Fruit fly (Drosophila melanogaster) whole organism, embryonic: Measurements from ENCODE around the gene niki.

Experiments
- Bteb2 ChIP-seq: fragments of 200-800 bp; sonication (Bioruptor generic); optimal IDR thresholded peaks from 2 replicates; lab custom pipeline; 2016; ENCODE audit warnings: missing biosample characterization, missing genetic modification characterization
- CG13775 ChIP-seq: fragments of 200-800 bp; sonication (Bioruptor generic); optimal IDR thresholded peaks from 3 replicates; lab custom pipeline; 2017; ENCODE audit warnings: missing biosample characterization, mild to moderate bottlenecking, missing genetic modification characterization
- CG16779 ChIP-seq: fragments of 200-800 bp; sonication (Bioruptor generic); IDR thresholded peaks from 2 replicates; pipeline ENCODE4 v1.3.6; 2022; ENCODE audit warnings: missing biosample characterization, missing genetic modification characterization
- CG16815 ChIP-seq: fragments of 200-800 bp; sonication (Bioruptor generic); optimal IDR thresholded peaks from 3 replicates; lab custom pipeline; 2017; ENCODE audit warnings: missing biosample characterization, mild to moderate bottlenecking, missing genetic modification characterization
- CG17361 ChIP-seq: fragments of 200-800 bp; sonication (Bioruptor generic); IDR thresholded peaks from 3 replicates; pipeline ENCODE4 v1.3.6; 2022; ENCODE audit warnings: missing biosample characterization, missing genetic modification characterization
- CG18599 ChIP-seq: fragments of 200-800 bp; sonication (Bioruptor generic); optimal IDR thresholded peaks from 3 replicates; lab custom pipeline; 2017; ENCODE audit warnings: missing biosample characterization, missing genetic modification characterization, mild to moderate bottlenecking, moderate library complexity, missing genetic modification reagents
- CG30431 ChIP-seq: fragments of 200-800 bp; sonication (Bioruptor generic); optimal IDR thresholded peaks from 2 replicates; lab custom pipeline; 2017; ENCODE audit warnings: missing biosample characterization, missing genetic modification characterization
- CG33557 ChIP-seq: fragments of 200-800 bp; sonication (Bioruptor generic); optimal IDR thresholded peaks from 2 replicates; lab custom pipeline; 2019; ENCODE audit warnings: missing biosample characterization, mild to moderate bottlenecking, missing genetic modification characterization, moderate library complexity
- CG34422 ChIP-seq: fragments of 200-800 bp; sonication (Bioruptor generic); IDR thresholded peaks from 3 replicates; pipeline ENCODE4 v1.3.6; 2022; ENCODE audit warnings: missing biosample characterization, missing genetic modification characterization
- CG43689 ChIP-seq: fragments of 200-800 bp; sonication (Bioruptor generic); IDR thresholded peaks from 2 replicates; pipeline ENCODE4 v1.3.6; 2022; ENCODE audit warnings: missing biosample characterization, missing genetic modification characterization
- CG4404 ChIP-seq: fragments of 200-800 bp; sonication (Bioruptor generic); IDR thresholded peaks from 2 replicates; pipeline ENCODE4 v1.3.6; 2022; ENCODE audit warnings: missing biosample characterization, missing genetic modification characterization
- CG4424 ChIP-seq: fragments of 200-800 bp; sonication (Bioruptor generic); optimal IDR thresholded peaks from 3 replicates; lab custom pipeline; 2016; ENCODE audit warnings: missing biosample characterization, missing genetic modification characterization
- CG7372 ChIP-seq: fragments of 200-800 bp; sonication (Bioruptor generic); IDR thresholded peaks from 2 replicates; pipeline ENCODE4 v1.3.6; 2022; ENCODE audit warnings: missing biosample characterization, missing genetic modification characterization
- CG8765 ChIP-seq: fragments of 200-800 bp; sonication (Bioruptor generic); IDR thresholded peaks from 2 replicates; pipeline ENCODE4 v1.3.6; 2022; ENCODE audit warnings: missing biosample characterization, missing genetic modification characterization
- CG9932 ChIP-seq: fragments of 200-800 bp; sonication (Bioruptor generic); IDR thresholded peaks from 2 replicates; pipeline ENCODE4 v1.3.6; 2022; ENCODE audit warnings: missing biosample characterization, missing genetic modification characterization
- Chrac-16 ChIP-seq: fragments of 200-800 bp; sonication (Bioruptor generic); optimal IDR thresholded peaks from 3 replicates; lab custom pipeline; 2016; ENCODE audit warnings: missing biosample characterization, missing genetic modification characterization
- Dref ChIP-seq: fragments of 200-800 bp; sonication (Bioruptor generic); IDR thresholded peaks from 2 replicates; pipeline ENCODE4 v1.3.6; 2022; ENCODE audit warnings: missing biosample characterization, missing genetic modification characterization
- E2f1 ChIP-seq: fragments of 200-800 bp; sonication (Bioruptor generic); IDR thresholded peaks from 2 replicates; pipeline ENCODE4 v1.3.6; 2022; ENCODE audit warnings: missing biosample characterization, missing genetic modification characterization
- Gsc ChIP-seq: fragments of 200-800 bp; sonication (Bioruptor generic); IDR thresholded peaks from 2 replicates; pipeline ENCODE4 v1.3.6; 2022; ENCODE audit warnings: missing biosample characterization, missing genetic modification characterization
- HLH4C ChIP-seq: fragments of 200-800 bp; sonication (Bioruptor generic); IDR thresholded peaks from 3 replicates; pipeline ENCODE4 v1.3.6; 2022; ENCODE audit warnings: missing biosample characterization, missing genetic modification characterization; ENCODE audit not compliant: partially characterized antibody
- Hr78 ChIP-seq, 2 experiments: fragments of 200-800 bp in 1 of 2; fragments of >200 bp in 1 of 2; sonication (Bioruptor generic) in 1 of 2; optimal IDR thresholded peaks; 2 replicates each; lab custom pipeline; 2017 to 2019; ENCODE audit warnings: missing biosample characterization in 2 of 2, missing genetic modification characterization in 2 of 2, mild to moderate bottlenecking in 1 of 2, moderate library complexity in 1 of 2
- Lhr ChIP-seq: fragments of 200-800 bp; sonication (Bioruptor generic); optimal IDR thresholded peaks from 3 replicates; lab custom pipeline; 2017; ENCODE audit warnings: mild to moderate bottlenecking, missing biosample characterization, missing genetic modification reagents, missing genetic modification characterization
- Mrtf ChIP-seq: fragments of 200-800 bp; sonication (Bioruptor generic); IDR thresholded peaks from 3 replicates; pipeline ENCODE4 v1.3.6; 2022; ENCODE audit warnings: missing biosample characterization, missing genetic modification characterization
- NFAT ChIP-seq: fragments of 200-800 bp; sonication (Bioruptor generic); IDR thresholded peaks from 2 replicates; pipeline ENCODE4 v1.3.6; 2022; ENCODE audit warnings: missing biosample characterization, missing genetic modification characterization
- Opbp ChIP-seq: fragments of 200-800 bp; sonication (Bioruptor generic); IDR thresholded peaks from 3 replicates; pipeline ENCODE4 v1.3.6; 2022; ENCODE audit warnings: missing biosample characterization, missing genetic modification characterization; ENCODE audit not compliant: partially characterized antibody
- Ravus ChIP-seq: fragments of 200-800 bp; sonication (Bioruptor generic); IDR thresholded peaks from 2 replicates; pipeline ENCODE4 v1.3.6; 2022; ENCODE audit warnings: missing biosample characterization, missing genetic modification characterization
- Sin3A ChIP-seq: fragments of >200 bp; optimal IDR thresholded peaks from 2 replicates; lab custom pipeline; 2018
- Sox102F ChIP-seq: fragments of 200-800 bp; sonication (Bioruptor generic); optimal IDR thresholded peaks from 2 replicates; lab custom pipeline; 2018; ENCODE audit warnings: missing biosample characterization, mild to moderate bottlenecking, missing genetic modification characterization, moderate library complexity
- TFAM ChIP-seq: fragments of 200-800 bp; sonication (Bioruptor generic); optimal IDR thresholded peaks from 2 replicates; lab custom pipeline; 2017; ENCODE audit warnings: missing biosample characterization, missing genetic modification characterization, inconsistent platforms
- Usf ChIP-seq: fragments of 200-800 bp; sonication (Bioruptor generic); optimal IDR thresholded peaks from 2 replicates; lab custom pipeline; 2017; ENCODE audit warnings: missing genotype, missing biosample characterization, missing genetic modification characterization
- al ChIP-seq: fragments of 200-800 bp; sonication (Bioruptor generic); IDR thresholded peaks from 2 replicates; pipeline ENCODE4 v1.3.6; 2022; ENCODE audit warnings: missing biosample characterization, missing genetic modification characterization
- br ChIP-seq: fragments of >200 bp; optimal IDR thresholded peaks from 2 replicates; lab custom pipeline; 2017
- caup ChIP-seq: fragments of 200-800 bp; sonication (Bioruptor generic); optimal IDR thresholded peaks from 3 replicates; lab custom pipeline; 2017; ENCODE audit warnings: missing biosample characterization, mild to moderate bottlenecking, missing genetic modification characterization, moderate library complexity; ENCODE audit not compliant: severe bottlenecking
- cg ChIP-seq: fragments of 200-800 bp; sonication (Bioruptor generic); optimal IDR thresholded peaks from 3 replicates; lab custom pipeline; 2019; ENCODE audit warnings: missing biosample characterization, mild to moderate bottlenecking, missing genetic modification characterization, moderate library complexity
- corto ChIP-seq: fragments of 200-800 bp; sonication (Bioruptor generic); optimal IDR thresholded peaks from 2 replicates; lab custom pipeline; 2016; ENCODE audit warnings: missing biosample characterization, mild to moderate bottlenecking, missing genetic modification characterization, moderate library complexity
- dmrt11E ChIP-seq: fragments of 200-800 bp; sonication (Bioruptor generic); optimal IDR thresholded peaks from 3 replicates; lab custom pipeline; 2018; ENCODE audit warnings: missing biosample characterization, mild to moderate bottlenecking, missing genetic modification characterization, moderate library complexity
- fd102C ChIP-seq: fragments of 200-800 bp; sonication (Bioruptor generic); optimal IDR thresholded peaks from 2 replicates; lab custom pipeline; 2018; ENCODE audit warnings: missing biosample characterization, mild to moderate bottlenecking, missing genetic modification characterization, moderate library complexity
- fd64A ChIP-seq: fragments of 200-800 bp; sonication (Bioruptor generic); optimal IDR thresholded peaks from 3 replicates; lab custom pipeline; 2018; ENCODE audit warnings: missing biosample characterization, mild to moderate bottlenecking, missing genetic modification characterization
- gfzf ChIP-seq: fragments of 200-800 bp; sonication (Bioruptor generic); optimal IDR thresholded peaks from 2 replicates; lab custom pipeline; 2016; ENCODE audit warnings: missing biosample characterization, mild to moderate bottlenecking, missing genetic modification characterization, moderate library complexity
- kni ChIP-seq: fragments of 200-800 bp; sonication (Bioruptor generic); optimal IDR thresholded peaks from 3 replicates; lab custom pipeline; 2017; ENCODE audit warnings: mild to moderate bottlenecking, missing biosample characterization, missing genetic modification reagents, missing genetic modification characterization
- org-1 ChIP-seq: fragments of 200-800 bp; sonication (Bioruptor generic); optimal IDR thresholded peaks from 2 replicates; lab custom pipeline; 2017; ENCODE audit warnings: missing biosample characterization, missing genetic modification characterization
- pnt ChIP-seq: fragments of 200-800 bp; sonication (Bioruptor generic); optimal IDR thresholded peaks from 3 replicates; lab custom pipeline; 2016; ENCODE audit warnings: missing biosample characterization, missing genetic modification characterization
- rib ChIP-seq: fragments of 200-800 bp; sonication (Bioruptor generic); IDR thresholded peaks from 2 replicates; pipeline ENCODE4 v1.3.6; 2022; ENCODE audit warnings: missing biosample characterization, missing genetic modification characterization
- run ChIP-seq: fragments of 200-800 bp; sonication (Bioruptor generic); optimal IDR thresholded peaks from 3 replicates; lab custom pipeline; 2018; ENCODE audit warnings: missing biosample characterization, mild to moderate bottlenecking, missing genetic modification characterization
- salm ChIP-seq: fragments of 200-800 bp; sonication (Bioruptor generic); optimal IDR thresholded peaks from 2 replicates; lab custom pipeline; 2018; ENCODE audit warnings: missing biosample characterization, mild to moderate bottlenecking, missing genetic modification characterization
- sim ChIP-seq: fragments of 200-800 bp; sonication (Bioruptor generic); IDR thresholded peaks from 2 replicates; pipeline ENCODE4 v1.3.6; 2022; ENCODE audit warnings: missing biosample characterization, missing genetic modification characterization
- sqz ChIP-seq: fragments of 200-800 bp; sonication (Bioruptor generic); optimal IDR thresholded peaks from 3 replicates; lab custom pipeline; 2018; ENCODE audit warnings: missing biosample characterization, mild to moderate bottlenecking, missing genetic modification characterization
- toy ChIP-seq: fragments of 200-800 bp; sonication (Bioruptor generic); IDR thresholded peaks from 2 replicates; pipeline ENCODE4 v1.3.6; 2022; ENCODE audit warnings: missing biosample characterization, missing genetic modification characterization
- wdn ChIP-seq: fragments of 200-800 bp; sonication (Bioruptor generic); IDR thresholded peaks from 2 replicates; pipeline ENCODE4 v1.3.6; 2022; ENCODE audit warnings: missing biosample characterization, missing genetic modification characterization
- z ChIP-seq: fragments of 200-800 bp; sonication (Bioruptor generic); IDR thresholded peaks from 3 replicates; pipeline ENCODE4 v1.3.6; 2022; ENCODE audit warnings: missing biosample characterization, missing genetic modification characterization

The niki gene

DNA sequence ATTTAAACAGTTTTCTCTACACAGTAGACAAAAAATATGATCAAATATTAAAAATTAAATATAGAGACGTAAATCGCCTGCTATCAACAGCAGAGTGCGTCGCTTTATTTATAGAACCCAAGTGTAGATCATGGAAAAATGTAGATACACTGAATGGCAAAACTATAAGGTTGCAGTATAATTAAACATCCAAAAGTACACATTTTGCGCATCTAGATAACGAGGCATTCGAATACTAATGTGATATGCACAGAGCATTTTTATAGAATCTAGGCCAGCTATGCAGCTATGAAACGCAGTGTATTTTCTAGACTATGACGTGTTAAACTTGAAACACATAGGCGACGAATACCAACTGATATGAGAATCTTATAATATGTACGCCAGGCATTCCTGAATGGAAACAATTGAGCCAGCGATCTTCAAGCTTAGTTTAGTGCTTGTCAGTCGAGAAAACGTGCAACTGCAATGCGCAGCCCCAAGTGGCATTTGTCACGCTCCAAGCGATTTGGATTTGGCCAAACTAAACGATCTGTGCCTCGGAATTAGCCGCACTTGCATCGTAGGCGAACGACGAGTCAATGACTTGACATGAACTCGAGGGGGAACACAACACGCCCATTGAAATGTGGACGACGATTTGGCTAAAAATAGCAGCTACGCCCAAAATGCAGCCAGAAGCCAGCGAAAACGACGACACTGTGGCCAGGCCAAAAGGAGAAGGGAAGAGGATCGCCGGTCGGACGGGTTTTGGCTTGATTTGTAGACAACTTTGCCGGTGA, 14.4 kb downstream of the niki start (continued):
- TF ChIP-seq CG18599 = peak; percentile 93
- 0 out of 3 replicates have a peak, but pooled peaks have one; percentile 18 for TF ChIP-seq z (GFP tag; lab: Robert Waterston, UW)
- peak; percentile 40 for TF ChIP-seq dmrt11E
- peak; percentile 81 for TF ChIP-seq CG43689
- peak; percentile 78 for TF ChIP-seq corto (GFP tag; lab: Kevin White, UChicago)
- TF ChIP-seq al = peak; percentile 87
- TF ChIP-seq br (lab: Kevin White, UChicago) = no peak
- peak; percentile 87 for TF ChIP-seq E2f1 (GFP tag; lab: Robert Waterston, UW)
- 0 out of 2 replicates have a peak, but pooled peaks have one; percentile 12 for TF ChIP-seq sim
- TF ChIP-seq Gsc (GFP tag; lab: Robert Waterston, UW) = no peak
- peak; percentile 75 for TF ChIP-seq CG13775
- peak; percentile 89 for TF ChIP-seq Mrtf (GFP tag; lab: Robert Waterston, UW)
- peak; percentile 65 for TF ChIP-seq Ravus
- TF ChIP-seq gfzf (GFP tag; lab: Kevin White, UChicago) = no peak
- TF ChIP-seq caup (GFP tag; lab: Kevin White, UChicago) = peak; percentile 90
- peak; percentile 90 for TF ChIP-seq NFAT (GFP tag; lab: Robert Waterston, UW)
- peak; percentile 81 for TF ChIP-seq wdn (GFP tag; lab: Robert Waterston, UW)
- TF ChIP-seq CG33557 (GFP tag; lab: Kevin White, UChicago) = no peak
- peak; percentile 88 for TF ChIP-seq CG9932 (GFP tag; lab: Robert Waterston, UW)
- peak; percentile 60 for TF ChIP-seq Usf (GFP tag; lab: Kevin White, UChicago)
- peak; percentile 41 for TF ChIP-seq Lhr (GFP tag; lab: Kevin White, UChicago)
- peak; percentile 61 for TF ChIP-seq CG4404
- TF ChIP-seq fd102C = no peak
- peak; percentile 85 for TF ChIP-seq CG17361 (GFP tag; lab: Robert Waterston, UW)
- no peak for TF ChIP-seq Sin3A
- TF ChIP-seq fd64A (GFP tag; lab: Kevin White, UChicago) = peak; percentile 69
- peak; percentile 67; the same call in 1 of the 2 replicates for TF ChIP-seq toy
- peak; percentile 91 for TF ChIP-seq CG34422 (GFP tag; lab: Robert Waterston, UW)
- TF ChIP-seq CG8765 (GFP tag; lab: Robert Waterston, UW) = peak; percentile 20; the same call in 1 of the 2 replicates
- TF ChIP-seq rib (GFP tag; lab: Robert Waterston, UW) = peak; percentile 83
- peak; percentile 70 for TF ChIP-seq pnt (GFP tag; lab: Kevin White, UChicago)
- peak in 1 of 2 experiments; percentile 63 for TF ChIP-seq Hr78 (GFP tag; optimal IDR thresholded peaks at IDR 0.05; lab: Kevin White, UChicago)
- TF ChIP-seq CG30431 (GFP tag; lab: Kevin White, UChicago) = peak; percentile 73
- peak; percentile 41 for TF ChIP-seq TFAM
- TF ChIP-seq sqz (GFP tag; lab: Kevin White, UChicago) = peak; percentile 43
- TF ChIP-seq CG7372 (GFP tag; lab: Robert Waterston, UW) = peak; percentile 86
- peak; percentile 92 for TF ChIP-seq Sox102F (GFP tag; lab: Kevin White, UChicago)
- no peak for TF ChIP-seq cg (GFP tag; lab: Kevin White, UChicago)
- peak; percentile 60 for TF ChIP-seq CG16815 (GFP tag; lab: Kevin White, UChicago)
- TF ChIP-seq run (tag; lab: Kevin White, UChicago) = peak; percentile 59
- no peak for TF ChIP-seq Opbp (GFP tag; lab: Robert Waterston, UW)
- TF ChIP-seq salm (tag; lab: Kevin White, UChicago) = peak; percentile 85
- TF ChIP-seq org-1 = peak; percentile 85
- peak; percentile 83 for TF ChIP-seq CG4424 (GFP tag; lab: Kevin White, UChicago)
- TF ChIP-seq Bteb2 (GFP tag; lab: Kevin White, UChicago) = peak; percentile 75
- TF ChIP-seq HLH4C = no peak
- TF ChIP-seq Chrac-16 (GFP tag; lab: Kevin White, UChicago) = peak; percentile 78
- TF ChIP-seq CG16779 (GFP tag; lab: Robert Waterston, UW) = peak; percentile 78
- no peak for TF ChIP-seq Dref
- no peak for TF ChIP-seq kni (GFP tag; lab: Kevin White, UChicago)
